Fruit fly (Drosophila melanogaster): ENCODE results near the gene Cpr97Ea.

Cpr97Ea gene

DNA sequence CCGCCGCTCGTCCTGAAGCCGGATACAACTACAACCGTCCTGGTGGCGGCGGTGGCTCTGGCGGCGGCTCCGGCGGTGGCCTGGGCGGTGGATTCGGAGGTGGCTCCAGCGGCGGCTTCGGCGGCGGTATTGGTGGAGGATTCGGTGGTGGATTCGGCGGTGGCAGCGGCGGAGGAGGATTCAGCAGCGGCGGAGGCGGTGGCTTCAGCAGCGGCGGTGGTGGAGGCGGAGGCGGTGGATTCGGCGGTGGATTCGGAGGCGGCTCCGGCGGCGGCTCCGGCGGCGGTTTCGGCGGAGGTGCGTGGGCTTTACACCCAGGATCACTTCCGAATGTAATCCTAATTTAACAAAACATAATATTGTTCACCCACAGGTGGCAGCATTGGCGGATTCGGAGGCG is 38.0 kb downstream of the Cpr97Ea start:
- TF ChIP-seq sv (GFP tag; optimal IDR thresholded peaks at IDR 0.05): no peak
- TF ChIP-seq br (GFP tag; optimal IDR thresholded peaks at IDR 0.05): no peak
- no peak for TF ChIP-seq Hr78 (GFP tag; optimal IDR thresholded peaks at IDR 0.05)
- no peak for TF ChIP-seq woc (GFP tag; optimal IDR thresholded peaks at IDR 0.05)
- no peak for TF ChIP-seq Dif (GFP tag; optimal IDR thresholded peaks at IDR 0.05; ENCODE audit: partially characterized antibody)
- peak; percentile 96 for TF ChIP-seq Dfd (GFP tag; optimal IDR thresholded peaks at IDR 0.05)
- no peak for TF ChIP-seq N (GFP tag; optimal IDR thresholded peaks at IDR 0.05)

DNA sequence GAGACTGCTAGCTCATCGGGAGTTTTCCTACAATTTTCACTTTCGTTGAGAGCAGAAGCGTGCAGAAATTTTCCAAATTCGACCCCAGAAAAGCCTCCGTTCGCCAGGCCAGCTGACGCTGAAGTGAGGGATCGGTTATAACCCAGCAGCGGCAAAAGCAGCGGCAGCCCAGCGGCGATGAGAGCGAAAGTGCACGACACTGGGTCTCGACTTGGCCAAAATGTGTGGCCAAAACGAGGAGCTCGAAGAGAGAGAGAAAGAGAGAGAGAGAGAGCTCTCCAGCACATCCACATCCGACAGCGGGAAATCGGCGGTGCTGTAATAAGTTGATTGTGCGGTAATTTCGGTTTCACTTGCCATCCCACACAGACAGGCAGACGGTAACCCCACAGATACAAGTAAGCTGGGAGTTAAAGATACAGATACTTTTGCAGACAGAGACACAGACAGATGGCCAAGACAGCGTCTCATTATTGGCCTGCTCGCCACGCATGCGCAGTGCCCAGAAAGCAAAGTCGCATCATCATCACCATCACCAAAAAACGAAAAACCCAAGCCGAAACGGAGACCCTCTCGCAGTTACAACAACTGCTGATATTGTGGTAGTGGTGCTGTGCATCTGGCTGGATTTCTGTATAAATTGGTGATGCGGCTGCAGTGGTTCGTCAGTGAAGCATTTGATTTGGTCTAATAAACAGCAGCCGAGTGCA is 38.9 kb downstream of the Cpr97Ea start, which contains the start of gene TwdlT:
TwdlT (plus strand) TSS at position 660 of the 710 bp plus-strand sequence.
- TF ChIP-seq OdsH (GFP tag; optimal IDR thresholded peaks at IDR 0.05) (no peak), Mio (GFP tag; optimal IDR thresholded peaks at IDR 0.05) (no peak), h (GFP tag; optimal IDR thresholded peaks at IDR 0.05) (no peak), br (GFP tag; optimal IDR thresholded peaks at IDR 0.05) (no peak), Hr78 (GFP tag; optimal IDR thresholded peaks at IDR 0.05) (no peak), woc (GFP tag; optimal IDR thresholded peaks at IDR 0.05) (no peak), usp (GFP tag; optimal IDR thresholded peaks at IDR 0.05) (no peak), sage (GFP tag; optimal IDR thresholded peaks at IDR 0.05) (no peak), psq (GFP tag; optimal IDR thresholded peaks at IDR 0.05) (no peak), brk (GFP tag; optimal IDR thresholded peaks at IDR 0.05) (no peak), N (GFP tag; optimal IDR thresholded peaks at IDR 0.05) (no peak), Hr83 (GFP tag; optimal IDR thresholded peaks at IDR 0.05; ENCODE audit: poor library complexity, severe bottlenecking) (no peak), rgr (GFP tag; optimal IDR thresholded peaks at IDR 0.05) (no peak), Hnf4 (GFP tag; optimal IDR thresholded peaks at IDR 0.05) (no peak), Abd-B (GFP tag; optimal IDR thresholded peaks at IDR 0.05) (no peak), pan (optimal IDR thresholded peaks at IDR 0.05) (no peak), dsf (GFP tag; optimal IDR thresholded peaks at IDR 0.05; ENCODE audit: borderline replicate concordance) (no peak)

DNA sequence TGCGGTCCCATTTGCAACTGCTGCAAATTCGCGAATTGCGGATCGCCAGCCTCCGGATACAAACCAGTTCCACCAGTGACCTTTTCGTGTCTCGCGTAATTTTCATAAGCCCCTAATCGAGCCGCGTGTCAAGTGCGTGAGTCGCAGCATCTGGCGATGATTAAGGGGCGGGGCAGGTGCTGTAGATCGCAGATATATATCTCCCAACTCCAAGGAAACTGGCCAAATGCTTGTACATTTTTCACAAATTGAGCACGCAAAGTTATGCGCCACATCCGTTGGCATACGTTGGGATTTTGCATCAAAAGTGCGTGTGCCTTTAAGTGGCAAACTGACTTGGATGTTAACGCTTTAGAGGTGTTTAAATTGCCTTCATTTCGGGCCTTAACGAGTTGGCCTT is 47.5 kb downstream of the Cpr97Ea start:
- no peak for TF ChIP-seq CG9705 (GFP tag; optimal IDR thresholded peaks at IDR 0.05)
- TF ChIP-seq woc (GFP tag; optimal IDR thresholded peaks at IDR 0.05): no peak
- no peak for TF ChIP-seq Rel (GFP tag; optimal IDR thresholded peaks at IDR 0.05)
- no peak for TF ChIP-seq Rel (tag; optimal IDR thresholded peaks at IDR 0.05)
- TF ChIP-seq brk (GFP tag; optimal IDR thresholded peaks at IDR 0.05): no peak
- no peak for TF ChIP-seq CrebA (GFP tag; optimal IDR thresholded peaks at IDR 0.05; ENCODE audit: borderline replicate concordance)
- TF ChIP-seq sv (GFP tag; optimal IDR thresholded peaks at IDR 0.05): no peak

DNA sequence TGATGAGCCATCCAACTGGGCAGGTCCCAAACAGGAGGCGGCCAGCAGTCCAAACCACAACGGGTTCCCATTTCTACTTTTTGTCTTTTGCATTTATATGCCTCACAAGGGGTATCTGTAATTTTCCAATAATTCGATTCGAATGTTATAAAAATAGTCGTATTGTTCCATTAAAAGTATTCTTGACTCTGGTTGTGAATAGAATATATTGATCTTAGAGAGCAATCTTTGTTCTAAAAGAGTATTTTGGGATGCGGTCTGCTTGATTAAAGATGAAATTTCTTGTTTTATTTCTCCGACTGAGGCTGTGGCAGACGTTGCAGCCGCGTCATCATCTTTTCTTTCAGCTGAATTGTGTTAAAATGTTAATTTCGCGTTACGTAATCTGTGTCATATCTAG is 53.6 kb downstream of the Cpr97Ea start:
- TF ChIP-seq foxo (GFP tag; optimal IDR thresholded peaks at IDR 0.05) (no peak), CG9705 (GFP tag; optimal IDR thresholded peaks at IDR 0.05) (no peak), N (GFP tag; optimal IDR thresholded peaks at IDR 0.05) (no peak), Hnf4 (GFP tag; optimal IDR thresholded peaks at IDR 0.05) (no peak), Dif (GFP tag; optimal IDR thresholded peaks at IDR 0.05; ENCODE audit: partially characterized antibody) (no peak)

Data from whole organism, wandering third instar larva.